Worm (Caenorhabditis elegans) whole organism, L4 larva: ENCODE measurements around the gene tsen-54.

Source experiments
- F10B5.3 ChIP-seq: sonication (generic microtip); optimal IDR thresholded peaks from 2 replicates; lab custom pipeline; 2016; ENCODE audit warnings: mild to moderate bottlenecking, missing genetic modification characterization, missing compliant biosample characterization
- R02D3.7 ChIP-seq: fragments of 150-350 bp; sonication (generic microtip); optimal IDR thresholded peaks from 3 replicates; lab custom pipeline; 2014; ENCODE audit warnings: missing biosample characterization, missing genetic modification characterization
- ama-1 ChIP-seq: fragments of 150-350 bp; optimal IDR thresholded peaks from 2 replicates; lab custom pipeline; 2014; ENCODE audit warnings: inconsistent platforms, mixed read lengths
- egl-27 ChIP-seq: sonication (generic microtip); optimal IDR thresholded peaks from 3 replicates; lab custom pipeline; 2017; ENCODE audit warnings: missing biosample characterization, missing genetic modification reagents, missing genetic modification characterization
- fkh-10 ChIP-seq: fragments of 150-350 bp; optimal IDR thresholded peaks from 2 replicates; lab custom pipeline; 2014; ENCODE audit warnings: missing biosample characterization, missing genetic modification reagents, missing genetic modification characterization
- mdl-1 ChIP-seq, 2 experiments: fragments of 150-350 bp in 1 of 2; sonication (generic microtip) in 1 of 2; optimal IDR thresholded peaks; 2 replicates each; lab custom pipeline; 2014 to 2017; ENCODE audit warnings: missing biosample characterization in 2 of 2, missing genetic modification characterization in 2 of 2
- saeg-2 ChIP-seq: fragments of 200-800 bp; sonication (Bioruptor generic); IDR thresholded peaks from 2 replicates; pipeline ENCODE4 v1.3.6; 2022; ENCODE audit warnings: missing genetic modification reagents, missing genetic modification characterization, missing compliant biosample characterization
- skn-1 ChIP-seq: fragments of 150-350 bp; optimal IDR thresholded peaks from 2 replicates; lab custom pipeline; 2014; ENCODE audit warnings: missing biosample characterization, missing genetic modification characterization
- spr-1 ChIP-seq: sonication (generic microtip); optimal IDR thresholded peaks from 2 replicates; lab custom pipeline; 2016; ENCODE audit warnings: mild to moderate bottlenecking, missing genetic modification characterization, missing compliant biosample characterization
- spr-3 ChIP-seq: fragments of 200-800 bp; sonication (Bioruptor generic); optimal IDR thresholded peaks from 2 replicates; lab custom pipeline; 2018; ENCODE audit warnings: mild to moderate bottlenecking, missing genetic modification characterization, missing compliant biosample characterization
- zag-1 ChIP-seq: fragments of 150-350 bp; optimal IDR thresholded peaks from 2 replicates; lab custom pipeline; 2014; ENCODE audit warnings: missing biosample characterization, missing genetic modification characterization

ce11 chrIV:1911273-1911672 is 36.7 kb upstream of the tsen-54 start:
- TF ChIP-seq egl-27 (tag; lab: Kevin White, UChicago) (no peak), R02D3.7 (tag; lab: Kevin White, UChicago) (no peak), ama-1 (lab: Kevin White, UChicago) (no peak), saeg-2 (GFP tag; lab: Robert Waterston, UW) (no peak), skn-1 (tag; lab: Kevin White, UChicago) (no peak), fkh-10 (GFP tag; lab: Kevin White, UChicago) (no peak), F10B5.3 (tag; lab: Kevin White, UChicago) (no peak), mdl-1 (tag; optimal IDR thresholded peaks at IDR 0.05; lab: Kevin White, UChicago) (no peak), spr-3 (GFP tag; lab: Kevin White, UChicago) (no peak), spr-1 (tag; lab: Kevin White, UChicago) (no peak), zag-1 (no peak)
